Worm (Caenorhabditis elegans): ENCODE measurements around the gene T23F2.4.

DNA sequence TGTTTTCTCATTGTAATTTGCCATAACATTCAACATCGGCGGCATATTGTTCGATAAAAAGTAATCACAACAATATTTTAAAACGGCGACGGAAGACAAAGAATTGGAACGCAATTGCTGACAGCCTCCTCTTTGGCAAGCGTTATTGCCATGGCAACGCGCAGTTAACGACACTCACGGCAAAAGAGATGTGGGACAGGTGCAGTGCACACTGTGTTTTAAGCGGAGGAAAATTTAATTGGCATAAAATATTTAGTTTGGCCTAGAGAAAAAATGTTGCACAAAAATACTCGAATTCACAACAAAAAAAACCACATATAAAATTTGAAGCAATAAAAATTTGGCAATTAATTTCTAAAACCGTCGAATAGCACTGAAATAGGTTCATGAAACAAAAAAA lies 37.8 kb upstream of the T23F2.4 start, which contains the start of gene ifta-1:
- TF ChIP-seq spr-3 (GFP tag; optimal IDR thresholded peaks at IDR 0.05) (no peak), F44E2.7 (GFP tag; IDR thresholded peaks at IDR 0.05) (no peak), nhr-11 (tag; optimal IDR thresholded peaks at IDR 0.05) (no peak), pha-4 (GFP tag; IDR thresholded peaks at IDR 0.05) (no peak), pha-4 (tag; optimal IDR thresholded peaks at IDR 0.05) (no peak), unc-39 (tag; optimal IDR thresholded peaks at IDR 0.05) (no peak), nhr-76 (tag; optimal IDR thresholded peaks at IDR 0.05) (no peak), zfp-3 (GFP tag; conservative IDR thresholded peaks at IDR 0.05) (no peak), unc-62 (GFP tag; optimal IDR thresholded peaks at IDR 0.05 in 1 of 2) (no peak), unc-62 (tag; optimal IDR thresholded peaks at IDR 0.05) (no peak), arid-1 (GFP tag; conservative IDR thresholded peaks at IDR 0.05) (no peak), nhr-6 (tag; optimal IDR thresholded peaks at IDR 0.05) (no peak)
